Worm (Caenorhabditis elegans) whole organism, mixed stage, embryonic: ENCODE measurements around the gene ZK742.4.

Experiments
- M03D4.4 ChIP-seq: sonication (generic microtip); optimal IDR thresholded peaks from 2 replicates; lab custom pipeline; 2017; ENCODE audit warnings: mild to moderate bottlenecking, missing genetic modification characterization, missing compliant biosample characterization
- bed-3 ChIP-seq: fragments of 200-800 bp; sonication (Bioruptor generic); optimal IDR thresholded peaks from 3 replicates; lab custom pipeline; 2018; ENCODE audit warnings: mild to moderate bottlenecking, missing genetic modification characterization, moderate library complexity, missing compliant biosample characterization
- blmp-1 ChIP-seq: fragments of 150-350 bp; optimal IDR thresholded peaks from 2 replicates; lab custom pipeline; 2014; ENCODE audit warnings: missing biosample characterization, missing genetic modification characterization
- ceh-43 ChIP-seq: fragments of 200-800 bp; sonication (Bioruptor generic); optimal IDR thresholded peaks from 2 replicates; lab custom pipeline; 2018; ENCODE audit warnings: mild to moderate bottlenecking, missing genetic modification characterization, moderate library complexity, missing compliant biosample characterization
- ceh-83 ChIP-seq: fragments of 200-800 bp; sonication (Bioruptor generic); optimal IDR thresholded peaks from 2 replicates; lab custom pipeline; 2018; ENCODE audit warnings: mild to moderate bottlenecking, missing genetic modification characterization, missing compliant biosample characterization
- ces-1 ChIP-seq: fragments of 150-350 bp; optimal IDR thresholded peaks from 2 replicates; lab custom pipeline; 2014; ENCODE audit warnings: missing biosample characterization, missing genetic modification reagents, missing genetic modification characterization
- cnd-1 ChIP-seq: fragments of 200-800 bp; sonication (Bioruptor generic); optimal IDR thresholded peaks from 2 replicates; lab custom pipeline; 2018; ENCODE audit warnings: mild to moderate bottlenecking, missing genetic modification characterization, missing compliant biosample characterization
- drap-1 ChIP-seq: fragments of 200-800 bp; sonication (Bioruptor generic); optimal IDR thresholded peaks from 3 replicates; lab custom pipeline; 2018; ENCODE audit warnings: mild to moderate bottlenecking, missing genetic modification characterization, missing compliant biosample characterization
- elt-1 ChIP-seq: sonication (generic microtip); optimal IDR thresholded peaks from 2 replicates; lab custom pipeline; 2017; ENCODE audit warnings: missing genetic modification characterization, mild to moderate bottlenecking, missing compliant biosample characterization, antibody characterized with exemption, moderate library complexity, borderline replicate concordance; ENCODE audit not compliant: insufficient read depth
- flh-1 ChIP-seq: fragments of 200-800 bp; sonication (Bioruptor generic); optimal IDR thresholded peaks from 2 replicates; lab custom pipeline; 2018; ENCODE audit warnings: mild to moderate bottlenecking, missing genetic modification characterization, moderate library complexity, missing compliant biosample characterization
- ham-2 ChIP-seq: fragments of 200-800 bp; sonication (Bioruptor generic); optimal IDR thresholded peaks from 2 replicates; lab custom pipeline; 2018; ENCODE audit warnings: mild to moderate bottlenecking, missing genetic modification characterization, missing compliant biosample characterization
- hlh-1 ChIP-seq: fragments of 150-350 bp; optimal IDR thresholded peaks from 2 replicates; lab custom pipeline; 2014; ENCODE audit warnings: missing biosample characterization, missing genetic modification reagents, missing genetic modification characterization
- lin-13 ChIP-seq: fragments of 150-350 bp; optimal IDR thresholded peaks from 2 replicates; lab custom pipeline; 2014; ENCODE audit warnings: missing biosample characterization, missing genetic modification characterization
- lin-32 ChIP-seq: fragments of 200-800 bp; sonication (Bioruptor generic); optimal IDR thresholded peaks from 2 replicates; lab custom pipeline; 2018; ENCODE audit warnings: mild to moderate bottlenecking, missing genetic modification characterization, missing compliant biosample characterization
- lsy-2 ChIP-seq: fragments of 150-350 bp; optimal IDR thresholded peaks from 2 replicates; lab custom pipeline; 2014; ENCODE audit warnings: missing biosample characterization, missing genetic modification characterization
- mab-5 ChIP-seq: fragments of 150-350 bp; optimal IDR thresholded peaks from 2 replicates; lab custom pipeline; 2014; ENCODE audit warnings: missing biosample characterization, missing genetic modification characterization
- mep-1 ChIP-seq: fragments of 150-350 bp; optimal IDR thresholded peaks from 2 replicates; lab custom pipeline; 2017; ENCODE audit warnings: missing biosample characterization, missing genetic modification reagents, missing genetic modification characterization, inconsistent platforms
- nhr-12 ChIP-seq: fragments of 150-350 bp; optimal IDR thresholded peaks from 2 replicates; lab custom pipeline; 2014; ENCODE audit warnings: missing biosample characterization, missing genetic modification characterization
- nhr-2 ChIP-seq: fragments of 150-350 bp; optimal IDR thresholded peaks from 2 replicates; lab custom pipeline; 2014; ENCODE audit warnings: missing biosample characterization, missing genetic modification characterization
- nhr-237 ChIP-seq: fragments of 150-350 bp; optimal IDR thresholded peaks from 2 replicates; lab custom pipeline; 2014; ENCODE audit warnings: missing biosample characterization, missing genetic modification characterization
- nhr-28 ChIP-seq: fragments of 150-350 bp; optimal IDR thresholded peaks from 2 replicates; lab custom pipeline; 2014; ENCODE audit warnings: missing biosample characterization, missing genetic modification characterization
- nhr-76 ChIP-seq: sonication (generic microtip); optimal IDR thresholded peaks from 2 replicates; lab custom pipeline; 2017; ENCODE audit warnings: missing biosample characterization, missing genetic modification characterization
- pha-4 ChIP-seq: fragments of 150-350 bp; optimal IDR thresholded peaks from 2 replicates; lab custom pipeline; 2018; ENCODE audit warnings: missing biosample characterization, missing genetic modification reagents, missing genetic modification characterization
- sem-2 ChIP-seq: fragments of 200-800 bp; sonication (Bioruptor generic); optimal IDR thresholded peaks from 2 replicates; lab custom pipeline; 2018; ENCODE audit warnings: mild to moderate bottlenecking, missing genetic modification characterization, missing compliant biosample characterization
- snpc-4 ChIP-seq: fragments of 150-350 bp; optimal IDR thresholded peaks from 2 replicates; lab custom pipeline; 2014; ENCODE audit warnings: missing biosample characterization, missing genetic modification characterization
- tbx-8 ChIP-seq: fragments of 200-800 bp; sonication (Bioruptor generic); optimal IDR thresholded peaks from 2 replicates; lab custom pipeline; 2018; ENCODE audit warnings: mild to moderate bottlenecking, missing genetic modification characterization, moderate library complexity, missing compliant biosample characterization
- unc-120 ChIP-seq: sonication (generic microtip); optimal IDR thresholded peaks from 2 replicates; lab custom pipeline; 2017; ENCODE audit warnings: missing genetic modification characterization, missing compliant biosample characterization; ENCODE audit not compliant: poor library complexity, severe bottlenecking
- unc-39 ChIP-seq: fragments of 150-350 bp; optimal IDR thresholded peaks from 2 replicates; lab custom pipeline; 2014; ENCODE audit warnings: missing biosample characterization, missing genetic modification characterization
- unc-62 ChIP-seq: fragments of 150-350 bp; optimal IDR thresholded peaks from 2 replicates; lab custom pipeline; 2014; ENCODE audit warnings: missing biosample characterization, missing genetic modification reagents, missing genetic modification characterization
- ztf-11 ChIP-seq: fragments of 150-350 bp; optimal IDR thresholded peaks from 2 replicates; lab custom pipeline; 2014; ENCODE audit warnings: missing biosample characterization, missing genetic modification characterization

The ZK742.4 gene

DNA sequence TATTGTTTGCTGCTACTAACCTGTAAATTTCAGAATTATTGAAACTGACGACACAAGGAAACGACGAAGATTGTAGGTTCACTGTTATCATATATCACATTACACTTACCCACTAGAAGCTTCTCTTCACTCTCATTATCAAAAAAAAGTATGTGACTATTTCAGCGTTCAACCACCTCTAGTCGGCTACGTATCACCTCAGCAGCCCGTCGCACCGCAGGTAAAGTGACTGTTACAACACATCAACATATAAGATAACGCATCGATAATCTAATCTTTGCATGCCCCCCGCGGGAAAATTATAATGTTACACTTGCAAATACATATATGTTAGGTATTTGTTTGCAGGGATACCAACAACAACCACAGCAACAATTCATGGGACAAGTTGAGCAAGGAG is 25.0 kb downstream of the ZK742.4 start:
- TF ChIP-seq nhr-12 (no peak), mep-1 (tag; lab: Kevin White, UChicago) (no peak), unc-39 (tag; lab: Kevin White, UChicago) (no peak), M03D4.4 (tag; lab: Kevin White, UChicago) (no peak), lsy-2 (tag; lab: Kevin White, UChicago) (no peak), ham-2 (no peak)

DNA sequence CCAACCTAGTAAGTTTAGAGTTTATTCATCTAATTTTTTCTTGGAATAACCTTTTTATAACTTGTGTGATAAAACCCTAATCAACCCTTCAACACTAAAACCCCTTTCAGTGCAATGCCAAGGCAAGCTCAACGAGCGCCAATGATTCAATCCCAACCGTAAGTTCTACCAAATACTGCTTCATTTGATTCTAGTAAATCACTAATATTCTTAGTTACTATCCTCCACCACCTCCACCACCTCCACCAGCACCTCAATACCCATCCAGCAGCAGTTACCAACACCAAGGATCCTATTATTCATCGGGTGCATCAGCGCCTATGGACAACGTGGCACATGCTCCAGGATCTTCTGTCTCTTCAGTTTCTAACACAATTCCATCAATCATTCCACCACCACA is 25.7 kb downstream of the ZK742.4 start:
- TF ChIP-seq ceh-83 (GFP tag; lab: Kevin White, UChicago): no peak

DNA sequence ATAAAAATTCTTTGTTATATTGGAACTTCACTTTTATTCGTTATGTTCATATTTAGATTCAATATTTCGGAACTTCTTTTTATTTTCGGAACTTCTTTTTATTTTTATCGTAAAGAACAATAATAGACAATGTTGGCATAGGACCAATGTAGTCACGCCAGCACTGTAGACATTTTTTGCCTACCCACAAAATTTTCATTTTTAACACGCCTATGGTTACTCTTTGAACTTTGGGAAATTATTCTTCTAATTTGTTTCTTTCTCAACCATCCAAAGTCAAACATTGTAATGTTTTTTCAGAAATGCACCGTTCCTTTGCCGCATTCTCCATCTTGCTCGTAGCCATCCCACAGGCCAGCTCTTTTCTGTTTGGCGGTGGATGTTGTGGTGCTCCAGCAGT is 26.5 kb downstream of the ZK742.4 start, which contains the start of gene C26F1.1:
Gene C26F1.1, plus strand, starts transcription at position 301 of the 400 bp plus-strand sequence.
- no peak for TF ChIP-seq cnd-1 (tag; lab: Kevin White, UChicago)
- no peak for TF ChIP-seq nhr-28 (tag; lab: Kevin White, UChicago)
- TF ChIP-seq elt-1 (tag; lab: Kevin White, UChicago): no peak
- no peak for TF ChIP-seq hlh-1 (tag; lab: Kevin White, UChicago)
- no peak for TF ChIP-seq nhr-237 (tag; lab: Kevin White, UChicago)
- TF ChIP-seq lin-13 (tag; lab: Kevin White, UChicago): no peak
- TF ChIP-seq bed-3 (GFP tag; lab: Kevin White, UChicago): no peak
- no peak for TF ChIP-seq unc-120 (tag; lab: Kevin White, UChicago)
- TF ChIP-seq drap-1 (GFP tag; lab: Kevin White, UChicago): no peak
- TF ChIP-seq blmp-1 (tag; lab: Kevin White, UChicago): no peak

DNA sequence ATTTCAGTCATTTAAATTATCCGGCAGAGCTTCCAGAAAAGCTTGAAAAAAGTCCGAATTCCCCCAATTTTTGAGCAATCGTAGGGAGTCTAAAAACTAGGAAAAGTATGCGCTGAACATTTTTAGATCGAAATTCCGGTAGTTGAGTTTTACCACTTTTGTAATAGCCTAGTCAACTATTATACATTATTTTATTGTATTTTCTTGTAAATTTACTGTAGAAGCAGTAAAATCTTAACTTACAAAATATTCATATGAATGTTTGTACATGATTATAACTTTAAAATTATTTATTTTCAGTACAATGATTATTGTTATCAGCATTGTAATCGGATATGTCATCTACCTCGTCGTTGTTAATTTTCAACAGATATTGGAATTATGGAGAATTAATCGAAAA is 30.1 kb downstream of the ZK742.4 start, which contains the start of gene cyp-32A1:
Gene cyp-32A1, plus strand, starts transcription at position 301 of the 400 bp plus-strand sequence.
- no peak for TF ChIP-seq ceh-43 (GFP tag; lab: Kevin White, UChicago)
- TF ChIP-seq hlh-1 (tag; lab: Kevin White, UChicago): no peak
- no peak for TF ChIP-seq ztf-11 (tag; lab: Kevin White, UChicago)
- no peak for TF ChIP-seq mep-1 (tag; lab: Kevin White, UChicago)
- no peak for TF ChIP-seq drap-1 (GFP tag; lab: Kevin White, UChicago)
- no peak for TF ChIP-seq ham-2
- no peak for TF ChIP-seq blmp-1 (tag; lab: Kevin White, UChicago)
- no peak for TF ChIP-seq cnd-1 (tag; lab: Kevin White, UChicago)
- TF ChIP-seq ceh-83 (GFP tag; lab: Kevin White, UChicago): no peak
- no peak for TF ChIP-seq nhr-2 (tag; lab: Kevin White, UChicago)
- no peak for TF ChIP-seq unc-39 (tag; lab: Kevin White, UChicago)
- no peak for TF ChIP-seq sem-2 (GFP tag; lab: Kevin White, UChicago)
- TF ChIP-seq, all 35 proteins: peak for 0

DNA sequence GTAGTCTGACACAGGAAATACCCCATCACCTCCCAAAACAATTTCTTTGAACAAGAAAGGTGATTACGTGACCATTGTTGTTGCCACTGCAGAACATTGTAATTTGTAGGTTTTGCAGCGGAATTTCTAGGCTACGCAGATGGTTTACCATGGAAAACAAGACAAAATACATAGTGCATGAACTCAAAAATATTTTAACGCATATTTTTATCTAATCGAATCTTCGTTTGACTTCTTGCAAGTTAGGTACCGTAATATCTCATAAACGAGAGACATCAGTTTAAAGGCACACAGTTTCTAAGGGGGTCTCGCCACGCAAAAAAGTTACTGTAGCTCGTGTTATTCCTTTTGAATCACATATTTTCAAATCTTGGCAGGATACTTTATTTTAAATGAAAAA is 32.6 kb downstream of the ZK742.4 start:
- TF ChIP-seq snpc-4 (tag; lab: Kevin White, UChicago) (no peak), mep-1 (tag; lab: Kevin White, UChicago) (no peak), nhr-76 (no peak), tbx-8 (GFP tag; lab: Kevin White, UChicago) (no peak), flh-1 (GFP tag; lab: Kevin White, UChicago) (no peak), nhr-237 (tag; lab: Kevin White, UChicago) (no peak), lin-32 (GFP tag; lab: Kevin White, UChicago) (no peak), pha-4 (tag; lab: Kevin White, UChicago) (no peak), hlh-1 (tag; lab: Kevin White, UChicago) (no peak), bed-3 (GFP tag; lab: Kevin White, UChicago) (no peak), ces-1 (GFP tag; lab: Kevin White, UChicago) (no peak), lsy-2 (tag; lab: Kevin White, UChicago) (no peak), unc-39 (tag; lab: Kevin White, UChicago) (no peak), mab-5 (tag; lab: Kevin White, UChicago) (no peak), ham-2 (no peak), cnd-1 (tag; lab: Kevin White, UChicago) (no peak), lin-13 (tag; lab: Kevin White, UChicago) (no peak), elt-1 (tag; lab: Kevin White, UChicago) (no peak), unc-62 (GFP tag; lab: Kevin White, UChicago) (no peak)
